Fruit fly (Drosophila melanogaster): ENCODE data around the gene cv-c.

cv-c gene

DNA sequence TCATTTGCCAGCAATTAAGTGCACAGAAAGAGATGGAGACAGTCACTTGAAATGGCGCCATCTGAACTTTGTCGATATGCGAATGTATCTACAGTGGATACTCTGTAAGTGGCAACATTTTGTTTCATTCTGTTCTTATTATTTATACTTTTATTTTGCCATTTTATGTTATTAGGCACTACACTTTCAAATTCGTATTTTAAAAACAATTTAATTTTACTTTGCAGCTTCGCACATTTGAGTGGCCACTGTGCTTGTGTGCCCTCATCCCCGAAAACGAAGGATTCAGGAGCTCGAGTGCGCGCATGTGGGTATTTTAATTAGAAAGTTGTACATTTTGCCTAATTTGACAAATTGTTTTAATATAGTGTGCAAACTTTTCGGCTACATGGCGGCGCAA is 124.1 kb downstream of the cv-c start:
- TF ChIP-seq psq (optimal IDR thresholded peaks at IDR 0.05), result no peak
- TF ChIP-seq CG8478 (optimal IDR thresholded peaks at IDR 0.05), result no peak
- no peak for TF ChIP-seq usp (GFP tag; optimal IDR thresholded peaks at IDR 0.05)
- no peak for TF ChIP-seq EcR (GFP tag; optimal IDR thresholded peaks at IDR 0.05)
- no peak for TF ChIP-seq pan (optimal IDR thresholded peaks at IDR 0.05)
- TF ChIP-seq Dll (optimal IDR thresholded peaks at IDR 0.05), result no peak

- no peak for TF ChIP-seq pan (optimal IDR thresholded peaks at IDR 0.05)
- no peak for TF ChIP-seq psq (optimal IDR thresholded peaks at IDR 0.05)
- TF ChIP-seq usp (GFP tag; optimal IDR thresholded peaks at IDR 0.05), result no peak
Observed at dm6 chr3R:14356619-14357018, 124.9 kb downstream of the cv-c start.

dm6 chr3R:14354599-14354998 is 126.9 kb downstream of the cv-c start:
- TF ChIP-seq psq (optimal IDR thresholded peaks at IDR 0.05) (no peak), EcR (GFP tag; optimal IDR thresholded peaks at IDR 0.05) (no peak), CG8478 (optimal IDR thresholded peaks at IDR 0.05) (no peak), pan (optimal IDR thresholded peaks at IDR 0.05) (no peak), Dll (optimal IDR thresholded peaks at IDR 0.05) (no peak), usp (GFP tag; optimal IDR thresholded peaks at IDR 0.05) (no peak)

DNA sequence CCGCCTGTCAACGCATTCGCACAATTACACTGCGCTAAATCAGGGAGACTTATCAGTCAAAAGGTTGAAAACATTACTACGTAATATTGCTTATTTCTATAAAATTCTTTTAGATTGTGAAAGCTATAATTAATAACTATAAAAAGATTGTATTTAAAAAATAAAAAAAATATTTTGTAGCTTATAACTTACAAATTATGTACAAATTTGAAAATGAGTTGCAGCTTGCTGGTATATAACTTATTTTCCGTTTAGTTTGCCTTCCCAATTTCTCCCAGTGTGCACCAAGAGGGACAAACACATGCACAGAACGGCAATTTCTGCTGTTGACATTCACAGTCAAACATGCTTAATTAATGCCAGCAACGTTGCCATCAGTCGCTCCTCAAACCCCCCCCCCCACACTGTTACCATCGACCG is 127.8 kb downstream of the cv-c start:
- TF ChIP-seq EcR (GFP tag; optimal IDR thresholded peaks at IDR 0.05) (no peak), psq (optimal IDR thresholded peaks at IDR 0.05) (no peak), CG8478 (optimal IDR thresholded peaks at IDR 0.05) (no peak)

- TF ChIP-seq EcR (GFP tag; optimal IDR thresholded peaks at IDR 0.05) (no peak), Dll (optimal IDR thresholded peaks at IDR 0.05) (no peak), psq (optimal IDR thresholded peaks at IDR 0.05) (no peak), usp (GFP tag; optimal IDR thresholded peaks at IDR 0.05) (no peak), CG8478 (optimal IDR thresholded peaks at IDR 0.05) (no peak), pan (optimal IDR thresholded peaks at IDR 0.05) (no peak)
Observed at dm6 chr3R:14351418-14351817, 130.1 kb downstream of the cv-c start.

- TF ChIP-seq psq (optimal IDR thresholded peaks at IDR 0.05) (no peak), Dll (optimal IDR thresholded peaks at IDR 0.05) (no peak), CG8478 (optimal IDR thresholded peaks at IDR 0.05) (no peak), pan (optimal IDR thresholded peaks at IDR 0.05) (no peak), usp (GFP tag; optimal IDR thresholded peaks at IDR 0.05) (no peak), EcR (GFP tag; optimal IDR thresholded peaks at IDR 0.05) (no peak)
Observed at dm6 chr3R:14348480-14348879, 133.0 kb downstream of the cv-c start.

- no peak for TF ChIP-seq pan (optimal IDR thresholded peaks at IDR 0.05)
- TF ChIP-seq Dll (optimal IDR thresholded peaks at IDR 0.05), result peak; percentile 26
Observed at dm6 chr3R:14346838-14347745, 134.4 kb downstream of the cv-c start.

dm6 chr3R:14344767-14345166 is 136.7 kb downstream of the cv-c start:
- TF ChIP-seq pan (optimal IDR thresholded peaks at IDR 0.05) (no peak), psq (optimal IDR thresholded peaks at IDR 0.05) (no peak), Dll (optimal IDR thresholded peaks at IDR 0.05) (no peak), usp (GFP tag; optimal IDR thresholded peaks at IDR 0.05) (no peak), CG8478 (optimal IDR thresholded peaks at IDR 0.05) (no peak), EcR (GFP tag; optimal IDR thresholded peaks at IDR 0.05) (no peak)

All from whole organism.